Fruit fly (Drosophila melanogaster) whole organism, embryonic: Measurements from ENCODE around the gene stumps.

Experiments
- Adf1 ChIP-seq: fragments of 200-800 bp; sonication (Bioruptor generic); IDR thresholded peaks from 2 replicates; pipeline ENCODE4 v1.3.6; 2022; ENCODE audit warnings: missing biosample characterization, missing genetic modification characterization
- Aef1 ChIP-seq: fragments of 200-800 bp; sonication (Bioruptor generic); IDR thresholded peaks from 3 replicates; pipeline ENCODE4 v1.3.6; 2022; ENCODE audit warnings: missing biosample characterization, missing genetic modification characterization
- Blimp-1 ChIP-seq: fragments of 200-800 bp; sonication (Bioruptor generic); optimal IDR thresholded peaks from 3 replicates; lab custom pipeline; 2018; ENCODE audit warnings: missing biosample characterization, missing genetic modification characterization, mild to moderate bottlenecking, moderate library complexity, missing genetic modification reagents
- CG10431 ChIP-seq: fragments of 200-800 bp; sonication (Bioruptor generic); optimal IDR thresholded peaks from 3 replicates; lab custom pipeline; 2018; ENCODE audit warnings: missing biosample characterization, mild to moderate bottlenecking, missing genetic modification characterization
- CG10543 ChIP-seq: fragments of 200-800 bp; sonication (Bioruptor generic); optimal IDR thresholded peaks from 3 replicates; lab custom pipeline; 2017; ENCODE audit warnings: missing biosample characterization, mild to moderate bottlenecking, missing genetic modification characterization, moderate library complexity
- CG10565 ChIP-seq: fragments of 200-800 bp; sonication (Bioruptor generic); optimal IDR thresholded peaks from 3 replicates; lab custom pipeline; 2016; ENCODE audit warnings: missing biosample characterization, mild to moderate bottlenecking, missing genetic modification characterization
- CG10979 ChIP-seq: fragments of 200-800 bp; sonication (Bioruptor generic); optimal IDR thresholded peaks from 2 replicates; lab custom pipeline; 2018; ENCODE audit warnings: missing biosample characterization, mild to moderate bottlenecking, missing genetic modification characterization, moderate library complexity
- CG11093 ChIP-seq: fragments of 200-800 bp; sonication (Bioruptor generic); IDR thresholded peaks from 3 replicates; pipeline ENCODE4 v1.3.6; 2022; ENCODE audit warnings: missing biosample characterization, missing genetic modification characterization
- CG12769 ChIP-seq: fragments of 200-800 bp; sonication (Bioruptor generic); optimal IDR thresholded peaks from 2 replicates; lab custom pipeline; 2019; ENCODE audit warnings: missing biosample characterization, mild to moderate bottlenecking, missing genetic modification characterization, moderate library complexity
- CG13287 ChIP-seq: fragments of 200-800 bp; sonication (Bioruptor generic); IDR thresholded peaks from 2 replicates; pipeline ENCODE4 v1.3.6; 2022; ENCODE audit warnings: missing biosample characterization, missing genetic modification characterization; ENCODE audit not compliant: partially characterized antibody
- CG1792 ChIP-seq: fragments of 200-800 bp; sonication (Bioruptor generic); optimal IDR thresholded peaks from 2 replicates; lab custom pipeline; 2016; ENCODE audit warnings: missing biosample characterization, missing genetic modification characterization
- CG2199 ChIP-seq: fragments of 200-800 bp; sonication (Bioruptor generic); IDR thresholded peaks from 3 replicates; pipeline ENCODE4 v1.3.6; 2022; ENCODE audit warnings: missing biosample characterization, missing genetic modification characterization
- CG32767 ChIP-seq: fragments of 200-800 bp; sonication (Bioruptor generic); IDR thresholded peaks from 2 replicates; pipeline ENCODE4 v1.3.6; 2022; ENCODE audit warnings: missing biosample characterization, missing genetic modification characterization
- CG4360 ChIP-seq: fragments of 200-800 bp; sonication (Bioruptor generic); IDR thresholded peaks from 2 replicates; pipeline ENCODE4 v1.3.6; 2022; ENCODE audit warnings: missing biosample characterization, missing genetic modification characterization
- CG43689 ChIP-seq: fragments of 200-800 bp; sonication (Bioruptor generic); IDR thresholded peaks from 2 replicates; pipeline ENCODE4 v1.3.6; 2022; ENCODE audit warnings: missing biosample characterization, missing genetic modification characterization
- CG6765 ChIP-seq: fragments of 200-800 bp; sonication (Bioruptor generic); optimal IDR thresholded peaks from 3 replicates; lab custom pipeline; 2017; ENCODE audit warnings: missing biosample characterization, mild to moderate bottlenecking, missing genetic modification characterization
- CG8290 ChIP-seq, 3 experiments: fragments of 200-800 bp; sonication (Bioruptor generic); optimal IDR thresholded peaks; 2 replicates each; lab custom pipeline; 2016 to 2019; ENCODE audit warnings: missing biosample characterization in 3 of 3, missing genetic modification characterization in 3 of 3, mild to moderate bottlenecking in 2 of 3, moderate library complexity in 1 of 3
- CTCF ChIP-seq: fragments of 200-800 bp; sonication (Bioruptor generic); optimal IDR thresholded peaks from 2 replicates; lab custom pipeline; 2017; ENCODE audit warnings: missing biosample characterization, mild to moderate bottlenecking, missing genetic modification characterization, moderate library complexity
- CoRest ChIP-seq: fragments of 200-800 bp; sonication (Bioruptor generic); optimal IDR thresholded peaks from 3 replicates; lab custom pipeline; 2018; ENCODE audit warnings: missing biosample characterization, mild to moderate bottlenecking, missing genetic modification characterization, moderate library complexity
- Deaf1 ChIP-seq: fragments of 200-800 bp; optimal IDR thresholded peaks from 3 replicates; lab custom pipeline; 2019; ENCODE audit warnings: missing biosample characterization, mild to moderate bottlenecking, missing genetic modification characterization, moderate library complexity
- Dip2 ChIP-seq: fragments of 200-800 bp; sonication (Bioruptor generic); IDR thresholded peaks from 2 replicates; pipeline ENCODE4 v1.3.6; 2022; ENCODE audit warnings: missing biosample characterization, missing genetic modification characterization
- Dll ChIP-seq: fragments of 200-800 bp; sonication (Bioruptor generic); IDR thresholded peaks from 4 replicates; pipeline ENCODE4 v1.3.6; 2022; ENCODE audit warnings: missing biosample characterization, missing genetic modification characterization; ENCODE audit not compliant: partially characterized antibody
- Dp ChIP-seq: fragments of 200-800 bp; sonication (Bioruptor generic); optimal IDR thresholded peaks from 2 replicates; lab custom pipeline; 2018; ENCODE audit warnings: missing biosample characterization, mild to moderate bottlenecking, missing genetic modification characterization, moderate library complexity
- Dref ChIP-seq: fragments of 200-800 bp; sonication (Bioruptor generic); IDR thresholded peaks from 2 replicates; pipeline ENCODE4 v1.3.6; 2022; ENCODE audit warnings: missing biosample characterization, missing genetic modification characterization
- Hr51 ChIP-seq, 2 experiments: fragments of 200-800 bp; sonication (Bioruptor generic); optimal IDR thresholded peaks; 2 replicates in 1 of 2; 3 replicates in 1 of 2; lab custom pipeline; 2016 to 2018; ENCODE audit warnings: missing biosample characterization in 2 of 2, missing genetic modification characterization in 2 of 2, mild to moderate bottlenecking in 1 of 2, moderate library complexity in 1 of 2
- Jarid2 ChIP-seq: fragments of 200-800 bp; sonication (Bioruptor generic); optimal IDR thresholded peaks from 3 replicates; lab custom pipeline; 2017; ENCODE audit warnings: mild to moderate bottlenecking, missing biosample characterization, missing genetic modification reagents, missing genetic modification characterization
- Nf-YB ChIP-seq: fragments of 200-800 bp; sonication (Bioruptor generic); optimal IDR thresholded peaks from 3 replicates; lab custom pipeline; 2019; ENCODE audit warnings: missing biosample characterization, mild to moderate bottlenecking, missing genetic modification characterization, moderate library complexity
- Opbp ChIP-seq: fragments of 200-800 bp; sonication (Bioruptor generic); IDR thresholded peaks from 3 replicates; pipeline ENCODE4 v1.3.6; 2022; ENCODE audit warnings: missing biosample characterization, missing genetic modification characterization; ENCODE audit not compliant: partially characterized antibody
- Sox100B ChIP-seq: fragments of 200-800 bp; sonication (Bioruptor generic); optimal IDR thresholded peaks from 3 replicates; lab custom pipeline; 2018; ENCODE audit warnings: missing biosample characterization, mild to moderate bottlenecking, missing genetic modification characterization
- Trl ChIP-seq, 3 experiments: fragments of >200 bp in 2 of 3; fragments of 200-800 bp in 1 of 3; sonication (Bioruptor generic) in 1 of 3; optimal IDR thresholded peaks; 2 replicates in 1 of 3; 3 replicates in 2 of 3; lab custom pipeline; 2016 to 2017; ENCODE audit warnings: missing biosample characterization in 1 of 3, missing genetic modification characterization in 1 of 3
- abd-A ChIP-seq: fragments of 200-800 bp; sonication (Bioruptor generic); optimal IDR thresholded peaks from 3 replicates; lab custom pipeline; 2019; ENCODE audit warnings: missing biosample characterization, mild to moderate bottlenecking, missing genetic modification characterization, moderate library complexity
- bbx ChIP-seq: fragments of 200-800 bp; sonication (Bioruptor generic); IDR thresholded peaks from 2 replicates; pipeline ENCODE4 v1.3.6; 2022; ENCODE audit warnings: missing biosample characterization, missing genetic modification characterization; ENCODE audit not compliant: partially characterized antibody
- cg ChIP-seq: fragments of 200-800 bp; sonication (Bioruptor generic); optimal IDR thresholded peaks from 3 replicates; lab custom pipeline; 2019; ENCODE audit warnings: missing biosample characterization, mild to moderate bottlenecking, missing genetic modification characterization, moderate library complexity
- ci ChIP-seq: fragments of 200-800 bp; sonication (Bioruptor generic); IDR thresholded peaks from 3 replicates; pipeline ENCODE4 v1.3.6; 2022; ENCODE audit warnings: missing biosample characterization, missing genetic modification characterization
- crol ChIP-seq: fragments of 200-800 bp; sonication (Bioruptor generic); IDR thresholded peaks from 2 replicates; pipeline ENCODE4 v1.3.6; 2022; ENCODE audit warnings: missing biosample characterization, missing genetic modification characterization
- fd64A ChIP-seq: fragments of 200-800 bp; sonication (Bioruptor generic); optimal IDR thresholded peaks from 3 replicates; lab custom pipeline; 2018; ENCODE audit warnings: missing biosample characterization, mild to moderate bottlenecking, missing genetic modification characterization
- grau ChIP-seq: fragments of 200-800 bp; optimal IDR thresholded peaks from 3 replicates; lab custom pipeline; 2019; ENCODE audit warnings: missing biosample characterization, mild to moderate bottlenecking, missing genetic modification characterization, moderate library complexity
- grn ChIP-seq: fragments of 200-800 bp; sonication (Bioruptor generic); optimal IDR thresholded peaks from 3 replicates; lab custom pipeline; 2017; ENCODE audit warnings: missing biosample characterization, missing genetic modification characterization
- hkb ChIP-seq, 2 experiments: fragments of 200-800 bp in 1 of 2; fragments of >200 bp in 1 of 2; sonication (Bioruptor generic) in 1 of 2; IDR thresholded peaks in 1 of 2; optimal IDR thresholded peaks in 1 of 2; 2 replicates each; pipeline versions ENCODE4 v1.3.6 to Lab custom; 2017 to 2022; ENCODE audit warnings: missing biosample characterization in 1 of 2, missing genetic modification characterization in 1 of 2
- kni ChIP-seq: fragments of 200-800 bp; sonication (Bioruptor generic); optimal IDR thresholded peaks from 3 replicates; lab custom pipeline; 2017; ENCODE audit warnings: mild to moderate bottlenecking, missing biosample characterization, missing genetic modification reagents, missing genetic modification characterization
- sd ChIP-seq: fragments of 200-800 bp; sonication (Bioruptor generic); optimal IDR thresholded peaks from 3 replicates; lab custom pipeline; 2018; ENCODE audit warnings: missing biosample characterization, mild to moderate bottlenecking, missing genetic modification characterization, moderate library complexity
- sens ChIP-seq: fragments of 200-800 bp; sonication (Bioruptor generic); peaks from one replicate; lab custom pipeline; 2016; ENCODE audit warnings: missing biosample characterization, missing genetic modification characterization
- sens-2 ChIP-seq: fragments of 200-800 bp; sonication (Bioruptor generic); IDR thresholded peaks from 2 replicates; pipeline ENCODE4 v1.3.6; 2022; ENCODE audit warnings: missing biosample characterization, missing genetic modification characterization
- sqz ChIP-seq: fragments of 200-800 bp; sonication (Bioruptor generic); optimal IDR thresholded peaks from 3 replicates; lab custom pipeline; 2018; ENCODE audit warnings: missing biosample characterization, mild to moderate bottlenecking, missing genetic modification characterization
- tap ChIP-seq: fragments of 200-800 bp; optimal IDR thresholded peaks from 3 replicates; lab custom pipeline; 2019; ENCODE audit warnings: missing biosample characterization, mild to moderate bottlenecking, missing genetic modification characterization, moderate library complexity
- vvl ChIP-seq: fragments of 200-800 bp; sonication (Bioruptor generic); IDR thresholded peaks from 2 replicates; pipeline ENCODE4 v1.3.6; 2022; ENCODE audit warnings: missing biosample characterization, missing genetic modification characterization

The stumps gene

dm6 chr3R:14576692-14577646 lies at the start of gene stumps:
TSS of gene stumps (plus strand) at chr3R:14577217.
- TF ChIP-seq Jarid2 (peak; percentile 32), CG10979 (tag; lab: Kevin White, UChicago) (peak; percentile 81), Nf-YB (GFP tag; lab: Kevin White, UChicago) (peak; percentile 23), Aef1 (GFP tag; lab: Robert Waterston, UW) (no peak), CG6765 (GFP tag; lab: Kevin White, UChicago) (no peak), cg (GFP tag; lab: Kevin White, UChicago) (peak; percentile 72), fd64A (GFP tag; lab: Kevin White, UChicago) (peak; percentile 0), crol (GFP tag; lab: Robert Waterston, UW) (peak; percentile 84), grau (tag; lab: Kevin White, UChicago) (no peak), CG10565 (GFP tag; lab: Kevin White, UChicago) (no peak), CoRest (no peak), abd-A (tag; lab: Kevin White, UChicago) (peak; percentile 86), CG11093 (GFP tag; lab: Robert Waterston, UW) (no peak), Dll (GFP tag; lab: Robert Waterston, UW) (0 out of 4 replicates have a peak, but pooled peaks have one; percentile 24), CG13287 (GFP tag; lab: Robert Waterston, UW) (peak; percentile 9; the same call in 1 of the 2 replicates), Sox100B (peak; percentile 20), CG10431 (peak; percentile 25), sd (peak; percentile 77), sens (GFP tag; lab: Kevin White, UChicago) (peak; percentile 46), Blimp-1 (no peak), CTCF (peak; percentile 87), Deaf1 (tag; lab: Kevin White, UChicago) (peak; percentile 84), CG1792 (GFP tag; lab: Kevin White, UChicago) (peak; percentile 16), tap (tag; lab: Kevin White, UChicago) (peak; percentile 14), bbx (0 out of 2 replicates have a peak, but pooled peaks have one; percentile 7), Hr51 (GFP tag; optimal IDR thresholded peaks at IDR 0.05; lab: Kevin White, UChicago) (no peak), CG32767 (0 out of 2 replicates have a peak, but pooled peaks have one; percentile 27), kni (GFP tag; lab: Kevin White, UChicago) (peak; percentile 85), Dp (peak; percentile 24), CG43689 (GFP tag; lab: Robert Waterston, UW) (no peak), Adf1 (GFP tag; lab: Robert Waterston, UW) (peak; percentile 80), CG2199 (peak; percentile 70; the same call in 2 of the 3 replicates), hkb (optimal IDR thresholded peaks at IDR 0.05; lab: Kevin White, UChicago) (no peak), hkb (GFP tag; IDR thresholded peaks at IDR 0.05; lab: Robert Waterston, UW) (peak; percentile 28; the same call in 1 of the 2 replicates), ci (GFP tag; lab: Robert Waterston, UW) (peak; percentile 18; the same call in 2 of the 3 replicates), Dref (GFP tag; lab: Robert Waterston, UW) (no peak), CG12769 (peak; percentile 78), grn (GFP tag; lab: Kevin White, UChicago) (peak; percentile 53), sens-2 (GFP tag; lab: Robert Waterston, UW) (peak; percentile 31; the same call in 1 of the 2 replicates), Opbp (0 out of 3 replicates have a peak, but pooled peaks have one; percentile 10), CG8290 (GFP tag; optimal IDR thresholded peaks at IDR 0.05; lab: Kevin White, UChicago) (peak; percentile 0), CG8290 (tag; optimal IDR thresholded peaks at IDR 0.05; lab: Kevin White, UChicago) (no peak), vvl (peak; percentile 55; the same call in 1 of the 2 replicates), Dip2 (GFP tag; lab: Robert Waterston, UW) (peak; percentile 32; the same call in 1 of the 2 replicates), Trl (optimal IDR thresholded peaks at IDR 0.05; lab: Kevin White, UChicago) (peak; percentile 61), Trl (GFP tag; optimal IDR thresholded peaks at IDR 0.05; lab: Kevin White, UChicago) (no peak), CG4360 (GFP tag; lab: Robert Waterston, UW) (peak; percentile 89), sqz (GFP tag; lab: Kevin White, UChicago) (peak; percentile 35), CG10543 (peak; percentile 38)
